Worm (Caenorhabditis elegans): ENCODE measurements around the gene T22F3.10.

The T22F3.10 gene

DNA sequence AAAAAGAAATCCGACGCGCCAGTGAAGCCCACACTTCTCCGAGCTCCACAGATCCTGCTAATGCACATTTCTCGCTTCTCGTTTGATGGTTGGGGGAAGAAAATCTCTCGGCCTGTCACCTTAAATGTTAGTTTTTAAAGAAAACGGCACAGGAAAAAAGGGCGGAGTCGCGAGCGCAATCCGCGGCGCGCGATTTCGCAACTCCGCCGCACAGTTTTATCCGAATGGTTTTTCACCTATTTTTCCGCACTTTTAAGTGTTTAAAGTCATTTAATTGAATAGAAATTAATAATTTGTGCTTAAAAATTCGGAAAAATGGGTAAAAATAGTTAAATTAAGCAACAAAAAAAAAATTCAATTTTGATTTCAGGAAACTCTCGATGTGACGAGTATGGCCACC is 23.9 kb downstream of the T22F3.10 start (continued):
- TF ChIP-seq ceh-24 (tag; optimal IDR thresholded peaks at IDR 0.05) (peak; percentile 0), nhr-11 (tag; optimal IDR thresholded peaks at IDR 0.05) (no peak), elt-4 (tag; optimal IDR thresholded peaks at IDR 0.05) (no peak), tbx-2 (tag; optimal IDR thresholded peaks at IDR 0.05) (peak; percentile 74), K02D7.2 (tag; optimal IDR thresholded peaks at IDR 0.05) (peak; percentile 18), ceh-34 (tag; optimal IDR thresholded peaks at IDR 0.05) (peak; percentile 74), ceh-19 (GFP tag; optimal IDR thresholded peaks at IDR 0.05) (peak; percentile 49), tbx-7 (tag; optimal IDR thresholded peaks at IDR 0.05) (no peak), nhr-232 (tag; optimal IDR thresholded peaks at IDR 0.05) (peak; percentile 56), dmd-4 (tag; optimal IDR thresholded peaks at IDR 0.05; ENCODE audit: borderline replicate concordance) (peak; percentile 45), pha-2 (tag; optimal IDR thresholded peaks at IDR 0.05) (peak; percentile 80), ceh-6 (GFP tag; optimal IDR thresholded peaks at IDR 0.05) (peak; percentile 39), npax-4 (tag; optimal IDR thresholded peaks at IDR 0.05) (peak; percentile 27), lim-6 (tag; optimal IDR thresholded peaks at IDR 0.05) (no peak), fkh-6 (tag; optimal IDR thresholded peaks at IDR 0.05) (peak; percentile 33), hlh-15 (tag; optimal IDR thresholded peaks at IDR 0.05) (peak; percentile 31), ceh-22 (tag; optimal IDR thresholded peaks at IDR 0.05) (no peak), lin-11 (tag; optimal IDR thresholded peaks at IDR 0.05) (peak; percentile 50)

DNA sequence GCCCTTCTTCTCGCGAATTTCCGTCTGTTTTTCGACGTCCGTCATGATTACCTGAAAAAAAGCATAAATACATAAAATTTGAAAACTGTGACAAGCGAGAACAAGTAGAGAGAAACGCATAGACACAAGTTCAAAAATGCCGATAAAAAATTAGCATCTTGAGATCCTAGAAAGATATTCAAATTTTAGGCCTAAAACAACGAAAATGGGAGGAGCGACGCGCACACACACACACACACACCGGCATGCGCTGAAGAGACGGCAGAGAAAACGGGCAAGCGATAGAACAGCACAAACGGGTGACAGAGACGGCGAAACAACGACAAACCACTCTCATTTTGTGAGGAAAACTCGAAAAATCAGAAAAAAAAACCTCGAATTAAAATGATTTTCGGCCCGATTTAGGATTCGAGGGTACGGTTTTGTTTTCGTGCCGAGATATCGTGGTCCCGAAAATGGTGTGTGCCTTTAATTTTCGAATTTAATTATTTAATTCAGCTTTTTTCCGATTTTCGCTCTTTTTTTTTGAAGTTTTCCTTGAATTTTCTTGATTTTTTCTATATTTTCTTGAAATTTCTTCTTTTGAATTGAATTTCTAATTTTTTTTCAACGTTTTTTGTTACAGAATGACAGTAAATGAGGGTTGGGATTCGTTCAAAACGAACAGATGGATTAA is 25.4 kb downstream of the T22F3.10 start, which contains the start of the genes rpl-11.1 and T22F3.2:
rpl-11.1 (minus strand) TSS at position 51 of the 676 bp plus-strand sequence.
T22F3.2 (plus strand) TSS at position 626 of the 676 bp plus-strand sequence.
- TF ChIP-seq unc-55 (GFP tag; optimal IDR thresholded peaks at IDR 0.05) (no peak), lin-11 (tag; optimal IDR thresholded peaks at IDR 0.05) (no peak), nfya-1 (tag; optimal IDR thresholded peaks at IDR 0.05) (peak; percentile 14), ref-2 (tag; optimal IDR thresholded peaks at IDR 0.05) (no peak), pat-9 (tag; optimal IDR thresholded peaks at IDR 0.05) (no peak)

- no peak for TF ChIP-seq F13H6.1 (tag; optimal IDR thresholded peaks at IDR 0.05)
- TF ChIP-seq ceh-19 (GFP tag; optimal IDR thresholded peaks at IDR 0.05): no peak
- TF ChIP-seq ceh-9 (tag; optimal IDR thresholded peaks at IDR 0.05): no peak
- no peak for TF ChIP-seq ceh-34 (tag; optimal IDR thresholded peaks at IDR 0.05)
- TF ChIP-seq ceh-18 (tag; optimal IDR thresholded peaks at IDR 0.05): no peak
- TF ChIP-seq ceh-6 (GFP tag; optimal IDR thresholded peaks at IDR 0.05): no peak
- no peak for TF ChIP-seq sox-4 (tag; optimal IDR thresholded peaks at IDR 0.05)
- TF ChIP-seq pag-3 (tag; optimal IDR thresholded peaks at IDR 0.05; ENCODE audit: borderline replicate concordance): no peak
Observed at ce11 chrV:3585011-3585410, 26.5 kb downstream of the T22F3.10 start.

ce11 chrV:3583622-3584021 is 27.9 kb downstream of the T22F3.10 start:
- TF ChIP-seq K09A11.1 (tag; optimal IDR thresholded peaks at IDR 0.05; ENCODE audit: insufficient read depth) (no peak), dve-1 (tag; optimal IDR thresholded peaks at IDR 0.05) (no peak), unc-86 (tag; optimal IDR thresholded peaks at IDR 0.05) (no peak), pat-9 (tag; optimal IDR thresholded peaks at IDR 0.05) (no peak), pag-3 (tag; optimal IDR thresholded peaks at IDR 0.05; ENCODE audit: borderline replicate concordance) (no peak), ceh-30 (tag; optimal IDR thresholded peaks at IDR 0.05) (no peak), unc-55 (GFP tag; optimal IDR thresholded peaks at IDR 0.05) (no peak), mec-3 (tag; optimal IDR thresholded peaks at IDR 0.05; ENCODE audit: borderline replicate concordance) (no peak), ceh-24 (tag; optimal IDR thresholded peaks at IDR 0.05) (no peak)

DNA sequence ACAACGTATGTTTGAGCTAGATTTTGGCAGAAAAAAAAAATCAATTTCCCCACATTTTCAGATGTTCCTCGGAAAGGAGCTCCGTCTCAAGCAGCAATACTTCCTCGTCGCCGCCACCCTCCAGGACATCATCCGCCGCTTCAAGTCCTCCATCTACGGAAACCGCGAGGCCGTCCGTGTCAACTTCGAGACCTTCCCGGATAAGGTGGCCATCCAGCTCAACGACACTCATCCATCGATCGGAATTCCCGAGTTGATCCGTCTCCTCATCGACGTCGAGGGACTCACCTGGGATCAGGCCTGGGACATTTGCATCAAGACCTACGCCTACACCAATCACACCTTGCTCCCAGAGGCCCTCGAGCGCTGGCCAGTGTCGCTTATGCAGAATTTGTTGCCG is 28.9 kb downstream of the T22F3.10 start:
- no peak for TF ChIP-seq unc-55 (GFP tag; optimal IDR thresholded peaks at IDR 0.05)
- no peak for TF ChIP-seq hlh-6 (tag; optimal IDR thresholded peaks at IDR 0.05)
- no peak for TF ChIP-seq T23F11.4 (GFP tag; optimal IDR thresholded peaks at IDR 0.05)
- no peak for TF ChIP-seq lim-6 (tag; optimal IDR thresholded peaks at IDR 0.05)
- TF ChIP-seq ttx-3 (tag; optimal IDR thresholded peaks at IDR 0.05): no peak
- TF ChIP-seq unc-86 (tag; optimal IDR thresholded peaks at IDR 0.05): no peak
- no peak for TF ChIP-seq pat-9 (tag; optimal IDR thresholded peaks at IDR 0.05)
- TF ChIP-seq pax-1 (tag; optimal IDR thresholded peaks at IDR 0.05): no peak
- TF ChIP-seq sdc-2 (tag; optimal IDR thresholded peaks at IDR 0.05): no peak

Measured in whole organism, late embryonic.